Fruit fly (Drosophila melanogaster) whole organism, embryonic: Measurements from ENCODE around the gene stv.

Source experiments
- Sox102F ChIP-seq: fragments of 200-800 bp; sonication (Bioruptor generic); optimal IDR thresholded peaks from 2 replicates; lab custom pipeline; 2018; ENCODE audit warnings: missing biosample characterization, mild to moderate bottlenecking, missing genetic modification characterization, moderate library complexity
- chif ChIP-seq, 2 experiments: fragments of 200-800 bp; sonication (Bioruptor generic); optimal IDR thresholded peaks; 3 replicates each; lab custom pipeline; 2016; ENCODE audit warnings: missing biosample characterization in 2 of 2, missing genetic modification characterization in 2 of 2
- lbe ChIP-seq: fragments of 200-800 bp; sonication (Bioruptor generic); optimal IDR thresholded peaks from 2 replicates; lab custom pipeline; 2016; ENCODE audit warnings: missing biosample characterization, mild to moderate bottlenecking, missing genetic modification characterization
- rib ChIP-seq: fragments of 200-800 bp; sonication (Bioruptor generic); IDR thresholded peaks from 2 replicates; pipeline ENCODE4 v1.3.6; 2022; ENCODE audit warnings: missing biosample characterization, missing genetic modification characterization
- run ChIP-seq: fragments of 200-800 bp; sonication (Bioruptor generic); optimal IDR thresholded peaks from 3 replicates; lab custom pipeline; 2018; ENCODE audit warnings: missing biosample characterization, mild to moderate bottlenecking, missing genetic modification characterization
- usp ChIP-seq: fragments of >200 bp; optimal IDR thresholded peaks from 2 replicates; lab custom pipeline; 2017; ENCODE audit warnings: missing biosample characterization, missing genetic modification characterization

- TF ChIP-seq lbe (GFP tag; lab: Kevin White, UChicago): no peak
- no peak for TF ChIP-seq rib
- TF ChIP-seq chif (GFP tag; optimal IDR thresholded peaks at IDR 0.05; lab: Kevin White, UChicago): no peak
- TF ChIP-seq run: no peak
- no peak for TF ChIP-seq Sox102F (GFP tag; lab: Kevin White, UChicago)
- no peak for TF ChIP-seq usp (GFP tag; lab: Kevin White, UChicago)
Measured at dm6 chr3L:13457133-13457532, 20.2 kb upstream of the stv start, which contains the start of gene CG10116.
